Worm (Caenorhabditis elegans): ENCODE measurements around the gene srg-66.

DNA sequence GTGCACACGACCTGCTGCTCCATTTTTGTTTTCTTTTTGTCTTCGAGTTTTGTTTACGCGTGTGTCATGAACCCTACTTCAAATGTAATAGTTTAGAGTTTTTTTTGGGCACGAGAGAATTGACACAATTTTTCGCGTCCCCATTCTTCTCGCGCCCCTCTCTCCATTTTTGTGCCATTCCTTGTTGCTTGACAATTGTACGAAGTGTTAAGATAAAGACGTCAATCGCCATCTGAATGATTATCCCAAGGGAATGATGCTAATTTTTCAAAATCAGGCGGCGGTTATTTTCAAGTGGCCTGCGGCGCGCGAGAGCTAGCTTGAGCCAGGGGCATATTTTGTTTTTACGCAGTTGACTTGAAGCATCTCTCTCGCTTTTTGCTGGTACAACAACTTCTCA lies 39.8 kb downstream of the srg-66 start:
- TF ChIP-seq lin-40 (tag; optimal IDR thresholded peaks at IDR 0.05) (no peak), hrde-1 (tag; optimal IDR thresholded peaks at IDR 0.05; ENCODE audit: borderline replicate concordance) (no peak), ztf-25 (GFP tag; IDR thresholded peaks at IDR 0.05) (no peak), nhr-90 (tag; optimal IDR thresholded peaks at IDR 0.05) (no peak), ets-4 (GFP tag; optimal IDR thresholded peaks at IDR 0.05) (no peak), let-607 (tag; optimal IDR thresholded peaks at IDR 0.05) (no peak), snpc-4 (GFP tag; optimal IDR thresholded peaks at IDR 0.05) (no peak), snpc-4 (tag; optimal IDR thresholded peaks at IDR 0.05) (no peak), ceh-40 (GFP tag; IDR thresholded peaks at IDR 0.05) (no peak), nhr-80 (tag; optimal IDR thresholded peaks at IDR 0.05) (no peak), F10E7.11 (tag; optimal IDR thresholded peaks at IDR 0.05) (no peak), ama-1 (optimal IDR thresholded peaks at IDR 0.05) (no peak), ama-1 (GFP tag; optimal IDR thresholded peaks at IDR 0.05) (no peak), ceh-100 (GFP tag; IDR thresholded peaks at IDR 0.05) (no peak), lin-35 (GFP tag; optimal IDR thresholded peaks at IDR 0.05) (no peak), egl-44 (GFP tag; IDR thresholded peaks at IDR 0.05) (no peak)

Data from whole organism, young adult.